Fruit fly (Drosophila melanogaster) whole organism, embryonic: Measurements from ENCODE around the gene CG9643.

Experiments
- Adf1 ChIP-seq: fragments of 200-800 bp; sonication (Bioruptor generic); IDR thresholded peaks from 2 replicates; pipeline ENCODE4 v1.3.6; 2022; ENCODE audit warnings: missing biosample characterization, missing genetic modification characterization
- C15 ChIP-seq: fragments of 200-800 bp; sonication (Bioruptor generic); IDR thresholded peaks from 3 replicates; pipeline ENCODE4 v1.3.6; 2022; ENCODE audit warnings: missing biosample characterization, missing genetic modification characterization
- CG10267 ChIP-seq: fragments of 200-800 bp; sonication (Bioruptor generic); optimal IDR thresholded peaks from 2 replicates; lab custom pipeline; 2018; ENCODE audit warnings: missing biosample characterization, mild to moderate bottlenecking, missing genetic modification characterization, moderate library complexity
- CG10431 ChIP-seq: fragments of 200-800 bp; sonication (Bioruptor generic); optimal IDR thresholded peaks from 3 replicates; lab custom pipeline; 2018; ENCODE audit warnings: missing biosample characterization, mild to moderate bottlenecking, missing genetic modification characterization
- CG13775 ChIP-seq: fragments of 200-800 bp; sonication (Bioruptor generic); optimal IDR thresholded peaks from 3 replicates; lab custom pipeline; 2017; ENCODE audit warnings: missing biosample characterization, mild to moderate bottlenecking, missing genetic modification characterization
- CG14965 ChIP-seq: fragments of 200-800 bp; sonication (Bioruptor generic); optimal IDR thresholded peaks from 2 replicates; lab custom pipeline; 2016; ENCODE audit warnings: missing biosample characterization, missing genetic modification characterization, borderline replicate concordance
- CG1529 ChIP-seq: fragments of 200-800 bp; sonication (Bioruptor generic); optimal IDR thresholded peaks from 3 replicates; lab custom pipeline; 2018; ENCODE audit warnings: missing biosample characterization, missing genetic modification characterization
- CG15696 ChIP-seq: fragments of 200-800 bp; sonication (Bioruptor generic); optimal IDR thresholded peaks from 2 replicates; lab custom pipeline; 2019; ENCODE audit warnings: missing biosample characterization, mild to moderate bottlenecking, missing genetic modification characterization, moderate library complexity
- CG17359 ChIP-seq: fragments of 200-800 bp; sonication (Bioruptor generic); optimal IDR thresholded peaks from 3 replicates; lab custom pipeline; 2018; ENCODE audit warnings: missing biosample characterization, mild to moderate bottlenecking, missing genetic modification characterization, moderate library complexity
- CG2199 ChIP-seq: fragments of 200-800 bp; sonication (Bioruptor generic); IDR thresholded peaks from 3 replicates; pipeline ENCODE4 v1.3.6; 2022; ENCODE audit warnings: missing biosample characterization, missing genetic modification characterization
- CG2202 ChIP-seq: fragments of 200-800 bp; sonication (Bioruptor generic); optimal IDR thresholded peaks from 2 replicates; lab custom pipeline; 2018; ENCODE audit warnings: missing biosample characterization, mild to moderate bottlenecking, missing genetic modification characterization
- CG2712 ChIP-seq: fragments of 200-800 bp; optimal IDR thresholded peaks from 3 replicates; lab custom pipeline; 2019; ENCODE audit warnings: missing biosample characterization, mild to moderate bottlenecking, missing genetic modification characterization, moderate library complexity
- CG2875 ChIP-seq: fragments of 200-800 bp; sonication (Bioruptor generic); optimal IDR thresholded peaks from 2 replicates; lab custom pipeline; 2017; ENCODE audit warnings: missing biosample characterization, mild to moderate bottlenecking, missing genetic modification characterization, missing genetic modification reagents
- CG33213 ChIP-seq: fragments of 200-800 bp; sonication (Bioruptor generic); optimal IDR thresholded peaks from 3 replicates; lab custom pipeline; 2016; ENCODE audit warnings: missing biosample characterization, missing genetic modification characterization
- CG3407 ChIP-seq: fragments of 200-800 bp; sonication (Bioruptor generic); optimal IDR thresholded peaks from 2 replicates; lab custom pipeline; 2018; ENCODE audit warnings: missing biosample characterization, mild to moderate bottlenecking, missing genetic modification characterization
- CG3726 ChIP-seq: fragments of 200-800 bp; sonication (Bioruptor generic); IDR thresholded peaks from 3 replicates; pipeline ENCODE4, ENCODE4 v1.3.6; 2022; ENCODE audit warnings: missing biosample characterization, missing genetic modification characterization
- CG6272 ChIP-seq: fragments of 200-800 bp; sonication (Bioruptor generic); IDR thresholded peaks from 2 replicates; pipeline ENCODE4 v1.3.6; 2022; ENCODE audit warnings: missing biosample characterization, missing genetic modification characterization
- D ChIP-seq, 2 experiments: fragments of 200-800 bp in 1 of 2; fragments of >200 bp in 1 of 2; sonication (Bioruptor generic) in 1 of 2; optimal IDR thresholded peaks; 2 replicates in 1 of 2; 3 replicates in 1 of 2; lab custom pipeline; 2017; ENCODE audit warnings: mild to moderate bottlenecking in 1 of 2, missing biosample characterization in 1 of 2, missing genetic modification characterization in 1 of 2, missing genetic modification reagents in 1 of 2
- Elba2 ChIP-seq: fragments of 200-800 bp; sonication (Bioruptor generic); optimal IDR thresholded peaks from 3 replicates; lab custom pipeline; 2016; ENCODE audit warnings: missing biosample characterization, missing genetic modification characterization
- Ets97D ChIP-seq: fragments of 200-800 bp; sonication (Bioruptor generic); optimal IDR thresholded peaks from 3 replicates; lab custom pipeline; 2016; ENCODE audit warnings: missing biosample characterization, missing genetic modification characterization
- Fer2 ChIP-seq: fragments of 200-800 bp; sonication (Bioruptor generic); optimal IDR thresholded peaks from 2 replicates; lab custom pipeline; 2018; ENCODE audit warnings: missing biosample characterization, mild to moderate bottlenecking, missing genetic modification characterization, moderate library complexity
- HLHmδ ChIP-seq: fragments of 200-800 bp; sonication (Bioruptor generic); optimal IDR thresholded peaks from 2 replicates; lab custom pipeline; 2018; ENCODE audit warnings: missing biosample characterization, mild to moderate bottlenecking, missing genetic modification characterization, moderate library complexity
- Max ChIP-seq: fragments of 200-800 bp; sonication (Bioruptor generic); optimal IDR thresholded peaks from 2 replicates; lab custom pipeline; 2016; ENCODE audit warnings: missing biosample characterization, mild to moderate bottlenecking, missing genetic modification characterization
- Med ChIP-seq: fragments of 200-800 bp; sonication (Bioruptor generic); peaks from one replicate; lab custom pipeline; 2016; ENCODE audit warnings: missing biosample characterization, missing genetic modification characterization, mild to moderate bottlenecking, inconsistent platforms, moderate library complexity
- Mrtf ChIP-seq: fragments of 200-800 bp; sonication (Bioruptor generic); IDR thresholded peaks from 3 replicates; pipeline ENCODE4 v1.3.6; 2022; ENCODE audit warnings: missing biosample characterization, missing genetic modification characterization
- Myb ChIP-seq: fragments of 200-800 bp; sonication (Bioruptor generic); optimal IDR thresholded peaks from 2 replicates; lab custom pipeline; 2016; ENCODE audit warnings: missing biosample characterization, missing genetic modification characterization
- NFAT ChIP-seq: fragments of 200-800 bp; sonication (Bioruptor generic); IDR thresholded peaks from 2 replicates; pipeline ENCODE4 v1.3.6; 2022; ENCODE audit warnings: missing biosample characterization, missing genetic modification characterization
- NK7.1 ChIP-seq: fragments of 200-800 bp; sonication (Bioruptor generic); optimal IDR thresholded peaks from 3 replicates; lab custom pipeline; 2016; ENCODE audit warnings: missing biosample characterization, missing genetic modification characterization
- Rx ChIP-seq: fragments of 200-800 bp; sonication (Bioruptor generic); IDR thresholded peaks from 2 replicates; pipeline ENCODE4 v1.3.6; 2022; ENCODE audit warnings: missing biosample characterization, missing genetic modification characterization
- Six4 ChIP-seq: fragments of 200-800 bp; sonication (Bioruptor generic); optimal IDR thresholded peaks from 2 replicates; lab custom pipeline; 2016; ENCODE audit warnings: missing biosample characterization, missing genetic modification characterization
- Vsx1 ChIP-seq: fragments of 200-800 bp; sonication (Bioruptor generic); optimal IDR thresholded peaks from 2 replicates; lab custom pipeline; 2017; ENCODE audit warnings: missing biosample characterization, mild to moderate bottlenecking, missing genetic modification characterization, missing genetic modification reagents
- bsh ChIP-seq, 2 experiments: fragments of 200-800 bp; sonication (Bioruptor generic); optimal IDR thresholded peaks; 2 replicates each; lab custom pipeline; 2017 to 2018; ENCODE audit warnings: mild to moderate bottlenecking in 2 of 2, missing biosample characterization in 2 of 2, missing genetic modification characterization in 2 of 2, moderate library complexity in 1 of 2
- chinmo ChIP-seq: fragments of 200-800 bp; sonication (Bioruptor generic); IDR thresholded peaks from 4 replicates; pipeline ENCODE4 v1.3.6; 2022; ENCODE audit warnings: missing biosample characterization, missing genetic modification characterization; ENCODE audit not compliant: partially characterized antibody
- chn ChIP-seq: fragments of 200-800 bp; sonication (Bioruptor generic); optimal IDR thresholded peaks from 2 replicates; lab custom pipeline; 2016; ENCODE audit warnings: missing biosample characterization, missing genetic modification characterization
- da ChIP-seq: fragments of 200-800 bp; sonication (Bioruptor generic); optimal IDR thresholded peaks from 2 replicates; lab custom pipeline; 2016; ENCODE audit warnings: missing biosample characterization, missing genetic modification characterization
- gfzf ChIP-seq: fragments of 200-800 bp; sonication (Bioruptor generic); optimal IDR thresholded peaks from 2 replicates; lab custom pipeline; 2016; ENCODE audit warnings: missing biosample characterization, mild to moderate bottlenecking, missing genetic modification characterization, moderate library complexity
- grn ChIP-seq: fragments of 200-800 bp; sonication (Bioruptor generic); optimal IDR thresholded peaks from 3 replicates; lab custom pipeline; 2017; ENCODE audit warnings: missing biosample characterization, missing genetic modification characterization
- hbn ChIP-seq: fragments of 200-800 bp; sonication (Bioruptor generic); IDR thresholded peaks from 2 replicates; pipeline ENCODE4 v1.3.6; 2022; ENCODE audit warnings: missing biosample characterization, missing genetic modification characterization; ENCODE audit not compliant: partially characterized antibody
- mld ChIP-seq: fragments of 200-800 bp; sonication (Bioruptor generic); IDR thresholded peaks from 3 replicates; pipeline ENCODE4 v1.3.6; 2022; ENCODE audit warnings: missing biosample characterization, missing genetic modification characterization; ENCODE audit not compliant: partially characterized antibody
- onecut ChIP-seq: fragments of 200-800 bp; sonication (Bioruptor generic); IDR thresholded peaks from 2 replicates; pipeline ENCODE4 v1.3.6; 2022; ENCODE audit warnings: missing biosample characterization, missing genetic modification characterization
- pnt ChIP-seq: fragments of 200-800 bp; sonication (Bioruptor generic); optimal IDR thresholded peaks from 3 replicates; lab custom pipeline; 2016; ENCODE audit warnings: missing biosample characterization, missing genetic modification characterization
- scrt ChIP-seq: fragments of 200-800 bp; sonication (Bioruptor generic); optimal IDR thresholded peaks from 2 replicates; lab custom pipeline; 2018; ENCODE audit warnings: missing biosample characterization, mild to moderate bottlenecking, missing genetic modification characterization, moderate library complexity
- sens ChIP-seq: fragments of 200-800 bp; sonication (Bioruptor generic); peaks from one replicate; lab custom pipeline; 2016; ENCODE audit warnings: missing biosample characterization, missing genetic modification characterization
- sim ChIP-seq: fragments of 200-800 bp; sonication (Bioruptor generic); IDR thresholded peaks from 2 replicates; pipeline ENCODE4 v1.3.6; 2022; ENCODE audit warnings: missing biosample characterization, missing genetic modification characterization
- slbo ChIP-seq: fragments of 200-800 bp; sonication (Bioruptor generic); IDR thresholded peaks from 2 replicates; pipeline ENCODE4 v1.3.6; 2022; ENCODE audit warnings: missing biosample characterization, missing genetic modification characterization
- tna ChIP-seq: fragments of 200-800 bp; sonication (Bioruptor generic); IDR thresholded peaks from 2 replicates; pipeline ENCODE4 v1.3.6; 2022; ENCODE audit warnings: missing biosample characterization, missing genetic modification characterization; ENCODE audit not compliant: partially characterized antibody
- toy ChIP-seq: fragments of 200-800 bp; sonication (Bioruptor generic); IDR thresholded peaks from 2 replicates; pipeline ENCODE4 v1.3.6; 2022; ENCODE audit warnings: missing biosample characterization, missing genetic modification characterization
- zen ChIP-seq: fragments of 200-800 bp; sonication (Bioruptor generic); optimal IDR thresholded peaks from 3 replicates; lab custom pipeline; 2018; ENCODE audit warnings: missing biosample characterization, mild to moderate bottlenecking, missing genetic modification characterization, moderate library complexity
- zfh1 ChIP-seq: fragments of 200-800 bp; sonication (Bioruptor generic); IDR thresholded peaks from 3 replicates; pipeline ENCODE4 v1.3.6; 2022; ENCODE audit warnings: missing biosample characterization, missing genetic modification characterization

Gene CG9643

DNA sequence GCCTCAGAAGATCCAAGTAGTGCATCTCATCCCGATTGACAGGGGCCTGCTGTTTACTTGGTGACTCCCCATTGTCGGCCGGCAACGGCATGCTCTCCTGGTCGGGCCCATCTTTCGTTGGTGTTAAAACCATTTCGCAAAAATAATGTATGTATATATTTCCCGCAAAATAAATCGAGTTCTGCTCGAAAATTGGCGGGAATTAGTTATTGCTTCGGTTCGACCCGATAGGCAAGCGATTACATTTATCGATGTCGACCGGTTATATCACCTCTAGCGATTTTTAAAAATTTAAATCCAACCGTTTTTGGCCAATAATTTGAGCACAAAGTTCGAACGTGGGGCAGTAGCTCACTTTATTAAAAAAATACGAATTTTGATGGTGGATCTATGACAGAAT, 9.7 kb downstream of the CG9643 start, which contains the start of gene Ts (continued):
- TF ChIP-seq chinmo (GFP tag; lab: Robert Waterston, UW) (0 out of 4 replicates have a peak, but pooled peaks have one; percentile 71), CG17359 (no peak), Six4 (GFP tag; lab: Kevin White, UChicago) (no peak), chn (GFP tag; lab: Kevin White, UChicago) (no peak), Max (GFP tag; lab: Kevin White, UChicago) (no peak), Myb (GFP tag; lab: Kevin White, UChicago) (peak; percentile 97), tna (peak; percentile 84), da (GFP tag; lab: Kevin White, UChicago) (no peak), CG1529 (GFP tag; lab: Kevin White, UChicago) (no peak), toy (GFP tag; lab: Robert Waterston, UW) (no peak), hbn (GFP tag; lab: Robert Waterston, UW) (peak; percentile 67)

- peak; percentile 4 for TF ChIP-seq CG3407
- TF ChIP-seq mld, result no peak
- TF ChIP-seq CG2875 (GFP tag; lab: Kevin White, UChicago), result no peak
- peak; percentile 21 for TF ChIP-seq Elba2
- TF ChIP-seq pnt (GFP tag; lab: Kevin White, UChicago), result no peak
- peak; percentile 38; the same call in 1 of the 3 replicates for TF ChIP-seq Mrtf (GFP tag; lab: Robert Waterston, UW)
- peak; percentile 51 for TF ChIP-seq Med (GFP tag; lab: Kevin White, UChicago)
- no peak for TF ChIP-seq gfzf (GFP tag; lab: Kevin White, UChicago)
- TF ChIP-seq sim, result peak; percentile 38; the same call in 1 of the 2 replicates
- peak; percentile 13 for TF ChIP-seq CG10431 (GFP tag; lab: Kevin White, UChicago)
- 0 out of 2 replicates have a peak, but pooled peaks have one; percentile 25 for TF ChIP-seq NFAT
- no peak for TF ChIP-seq grn (GFP tag; lab: Kevin White, UChicago)
- TF ChIP-seq CG15696, result peak; percentile 31
- TF ChIP-seq CG2199 (GFP tag; lab: Robert Waterston, UW), result 0 out of 3 replicates have a peak, but pooled peaks have one; percentile 8
- TF ChIP-seq CG33213 (GFP tag; lab: Kevin White, UChicago), result no peak
- TF ChIP-seq NK7.1 (GFP tag; lab: Kevin White, UChicago), result no peak
- no peak for TF ChIP-seq scrt (GFP tag; lab: Kevin White, UChicago)
- TF ChIP-seq CG6272 (GFP tag; lab: Robert Waterston, UW), result no peak
- TF ChIP-seq CG14965 (GFP tag; lab: Kevin White, UChicago), result no peak
- no peak for TF ChIP-seq slbo (GFP tag; lab: Robert Waterston, UW)
- 0 out of 3 replicates have a peak, but pooled peaks have one; percentile 46 for TF ChIP-seq zfh1
- TF ChIP-seq CG10267 (tag; lab: Kevin White, UChicago), result peak; percentile 11
- TF ChIP-seq bsh (GFP tag; optimal IDR thresholded peaks at IDR 0.05; lab: Kevin White, UChicago), result peak in 1 of 2 experiments; percentile 14
- no peak for TF ChIP-seq D (optimal IDR thresholded peaks at IDR 0.05; lab: Kevin White, UChicago)
- TF ChIP-seq D (GFP tag; optimal IDR thresholded peaks at IDR 0.05; lab: Kevin White, UChicago), result no peak
- peak; percentile 0 for TF ChIP-seq CG2712
- TF ChIP-seq Ets97D (GFP tag; lab: Kevin White, UChicago), result peak; percentile 91
- no peak for TF ChIP-seq Vsx1 (GFP tag; lab: Kevin White, UChicago)
- TF ChIP-seq zen (tag; lab: Kevin White, UChicago), result peak; percentile 58
- TF ChIP-seq sens, result peak; percentile 58
- TF ChIP-seq CG2202, result peak; percentile 17
- peak; percentile 15 for TF ChIP-seq CG13775 (GFP tag; lab: Kevin White, UChicago)
- TF ChIP-seq HLHmδ (GFP tag; lab: Kevin White, UChicago), result peak; percentile 74
- TF ChIP-seq onecut (GFP tag; lab: Robert Waterston, UW), result no peak; the same call in 1 of the 2 replicates
- TF ChIP-seq CG3726 (GFP tag; lab: Robert Waterston, UW), result peak; percentile 63; the same call in 1 of the 3 replicates
- TF ChIP-seq C15, result no peak
- TF ChIP-seq Fer2 (tag; lab: Kevin White, UChicago), result no peak
- TF ChIP-seq Adf1 (GFP tag; lab: Robert Waterston, UW), result no peak
- 0 out of 2 replicates have a peak, but pooled peaks have one; percentile 3 for TF ChIP-seq Rx (GFP tag; lab: Robert Waterston, UW)
These were observed 12.2 kb downstream of the CG9643 start for dm6 chr2L:2966917-2967316.
